Fruit fly (Drosophila melanogaster) whole organism, embryonic: ENCODE results near the gene CG17108.

ENCODE experiments used
- B-H1 ChIP-seq: fragments of 200-800 bp; sonication (Bioruptor generic); IDR thresholded peaks from 3 replicates; pipeline ENCODE4 v1.3.6; 2022; ENCODE audit warnings: missing biosample characterization, missing genetic modification characterization
- CG11093 ChIP-seq: fragments of 200-800 bp; sonication (Bioruptor generic); IDR thresholded peaks from 3 replicates; pipeline ENCODE4 v1.3.6; 2022; ENCODE audit warnings: missing biosample characterization, missing genetic modification characterization
- CG11398 ChIP-seq: fragments of 200-800 bp; sonication (Bioruptor generic); optimal IDR thresholded peaks from 2 replicates; lab custom pipeline; 2016; ENCODE audit warnings: missing biosample characterization, missing genetic modification characterization
- CG11456 ChIP-seq: fragments of 200-800 bp; sonication (Bioruptor generic); IDR thresholded peaks from 3 replicates; pipeline ENCODE4 v1.3.6; 2022; ENCODE audit warnings: missing biosample characterization, missing genetic modification characterization
- CG12104 ChIP-seq: fragments of 200-800 bp; sonication (Bioruptor generic); optimal IDR thresholded peaks from 3 replicates; lab custom pipeline; 2016; ENCODE audit warnings: missing biosample characterization, missing genetic modification characterization
- CG12659 ChIP-seq: fragments of 200-800 bp; sonication (Bioruptor generic); optimal IDR thresholded peaks from 3 replicates; lab custom pipeline; 2017; ENCODE audit warnings: mild to moderate bottlenecking, missing biosample characterization, missing genetic modification reagents, missing genetic modification characterization
- CG12744 ChIP-seq: fragments of 200-800 bp; sonication (Bioruptor generic); optimal IDR thresholded peaks from 2 replicates; lab custom pipeline; 2016; ENCODE audit warnings: missing biosample characterization, missing genetic modification characterization
- CG13624 ChIP-seq: fragments of 200-800 bp; sonication (Bioruptor generic); optimal IDR thresholded peaks from 2 replicates; lab custom pipeline; 2016; ENCODE audit warnings: missing biosample characterization, missing genetic modification characterization
- CG14667 ChIP-seq: fragments of 200-800 bp; sonication (Bioruptor generic); IDR thresholded peaks from 2 replicates; pipeline ENCODE4 v1.3.6; 2022; ENCODE audit warnings: missing biosample characterization, missing genetic modification characterization
- CG15269 ChIP-seq: fragments of 200-800 bp; sonication (Bioruptor generic); optimal IDR thresholded peaks from 2 replicates; lab custom pipeline; 2018; ENCODE audit warnings: missing biosample characterization, mild to moderate bottlenecking, missing genetic modification characterization, moderate library complexity
- CG18262 ChIP-seq: fragments of 200-800 bp; optimal IDR thresholded peaks from 3 replicates; lab custom pipeline; 2019; ENCODE audit warnings: missing biosample characterization, mild to moderate bottlenecking, missing genetic modification characterization, moderate library complexity
- CG30431 ChIP-seq: fragments of 200-800 bp; sonication (Bioruptor generic); optimal IDR thresholded peaks from 2 replicates; lab custom pipeline; 2017; ENCODE audit warnings: missing biosample characterization, missing genetic modification characterization
- CG3163 ChIP-seq: fragments of 200-800 bp; sonication (Bioruptor generic); optimal IDR thresholded peaks from 3 replicates; lab custom pipeline; 2016; ENCODE audit warnings: missing biosample characterization, missing genetic modification characterization
- CG3726 ChIP-seq: fragments of 200-800 bp; sonication (Bioruptor generic); IDR thresholded peaks from 3 replicates; pipeline ENCODE4, ENCODE4 v1.3.6; 2022; ENCODE audit warnings: missing biosample characterization, missing genetic modification characterization
- CG4360 ChIP-seq: fragments of 200-800 bp; sonication (Bioruptor generic); IDR thresholded peaks from 2 replicates; pipeline ENCODE4 v1.3.6; 2022; ENCODE audit warnings: missing biosample characterization, missing genetic modification characterization
- CG4424 ChIP-seq: fragments of 200-800 bp; sonication (Bioruptor generic); optimal IDR thresholded peaks from 3 replicates; lab custom pipeline; 2016; ENCODE audit warnings: missing biosample characterization, missing genetic modification characterization
- CG6254 ChIP-seq: fragments of 200-800 bp; sonication (Bioruptor generic); optimal IDR thresholded peaks from 3 replicates; lab custom pipeline; 2017; ENCODE audit warnings: mild to moderate bottlenecking, missing biosample characterization, missing genetic modification reagents, missing genetic modification characterization
- CG6791 ChIP-seq: fragments of 200-800 bp; sonication (Bioruptor generic); IDR thresholded peaks from 3 replicates; pipeline ENCODE4 v1.3.6; 2022; ENCODE audit warnings: missing biosample characterization, missing genetic modification characterization; ENCODE audit not compliant: partially characterized antibody
- CG7357 ChIP-seq: fragments of 200-800 bp; sonication (Bioruptor generic); IDR thresholded peaks from 3 replicates; pipeline ENCODE4 v1.3.6; 2022; ENCODE audit warnings: missing biosample characterization, missing genetic modification characterization
- CG8388 ChIP-seq: fragments of 200-800 bp; sonication (Bioruptor generic); optimal IDR thresholded peaks from 2 replicates; lab custom pipeline; 2019; ENCODE audit warnings: missing biosample characterization, mild to moderate bottlenecking, missing genetic modification characterization, moderate library complexity
- CG8478 ChIP-seq: fragments of >200 bp; optimal IDR thresholded peaks from 2 replicates; lab custom pipeline; 2018
- CkIIα-i1 ChIP-seq: fragments of 200-800 bp; sonication (Bioruptor generic); IDR thresholded peaks from 2 replicates; pipeline ENCODE4 v1.3.6; 2022; ENCODE audit warnings: missing biosample characterization, missing genetic modification characterization
- Dip2 ChIP-seq: fragments of 200-800 bp; sonication (Bioruptor generic); IDR thresholded peaks from 2 replicates; pipeline ENCODE4 v1.3.6; 2022; ENCODE audit warnings: missing biosample characterization, missing genetic modification characterization
- Doc2 ChIP-seq: fragments of 200-800 bp; sonication (Bioruptor generic); IDR thresholded peaks from 2 replicates; pipeline ENCODE4 v1.3.6; 2022; ENCODE audit warnings: missing biosample characterization, missing genetic modification characterization
- HLHmδ ChIP-seq: fragments of 200-800 bp; sonication (Bioruptor generic); optimal IDR thresholded peaks from 2 replicates; lab custom pipeline; 2018; ENCODE audit warnings: missing biosample characterization, mild to moderate bottlenecking, missing genetic modification characterization, moderate library complexity
- Hand ChIP-seq: fragments of 200-800 bp; sonication (Bioruptor generic); optimal IDR thresholded peaks from 2 replicates; lab custom pipeline; 2017; ENCODE audit warnings: mild to moderate bottlenecking, missing biosample characterization, missing genetic modification reagents, missing genetic modification characterization
- HmgZ ChIP-seq: fragments of 200-800 bp; sonication (Bioruptor generic); optimal IDR thresholded peaks from 2 replicates; lab custom pipeline; 2018; ENCODE audit warnings: missing biosample characterization, mild to moderate bottlenecking, missing genetic modification characterization
- Hmr ChIP-seq: fragments of 200-800 bp; sonication (Bioruptor generic); optimal IDR thresholded peaks from 3 replicates; lab custom pipeline; 2017; ENCODE audit warnings: mild to moderate bottlenecking, missing biosample characterization, missing genetic modification reagents, missing genetic modification characterization
- Lim3 ChIP-seq: fragments of 200-800 bp; sonication (Bioruptor generic); IDR thresholded peaks from 2 replicates; pipeline ENCODE4 v1.3.6; 2022; ENCODE audit warnings: missing biosample characterization, missing genetic modification characterization
- Myb ChIP-seq: fragments of 200-800 bp; sonication (Bioruptor generic); optimal IDR thresholded peaks from 2 replicates; lab custom pipeline; 2016; ENCODE audit warnings: missing biosample characterization, missing genetic modification characterization
- NfI ChIP-seq: fragments of 200-800 bp; sonication (Bioruptor generic); optimal IDR thresholded peaks from 3 replicates; lab custom pipeline; 2018; ENCODE audit warnings: missing biosample characterization, mild to moderate bottlenecking, missing genetic modification characterization, moderate library complexity
- Sin3A ChIP-seq: fragments of >200 bp; optimal IDR thresholded peaks from 2 replicates; lab custom pipeline; 2018
- Six4 ChIP-seq: fragments of 200-800 bp; sonication (Bioruptor generic); optimal IDR thresholded peaks from 2 replicates; lab custom pipeline; 2016; ENCODE audit warnings: missing biosample characterization, missing genetic modification characterization
- Taf1 ChIP-seq: fragments of 200-800 bp; sonication (Bioruptor generic); IDR thresholded peaks from 2 replicates; pipeline ENCODE4 v1.3.6; 2022; ENCODE audit warnings: missing biosample characterization, missing genetic modification characterization
- Usf ChIP-seq: fragments of 200-800 bp; sonication (Bioruptor generic); optimal IDR thresholded peaks from 2 replicates; lab custom pipeline; 2017; ENCODE audit warnings: missing genotype, missing biosample characterization, missing genetic modification characterization
- ap ChIP-seq: fragments of 200-800 bp; sonication (Bioruptor generic); IDR thresholded peaks from 2 replicates; pipeline ENCODE4 v1.3.6; 2022; ENCODE audit warnings: missing biosample characterization, missing genetic modification characterization
- ash1 ChIP-seq: fragments of 200-800 bp; sonication (Bioruptor generic); optimal IDR thresholded peaks from 2 replicates; lab custom pipeline; 2018; ENCODE audit warnings: missing biosample characterization, mild to moderate bottlenecking, missing genetic modification characterization
- cas ChIP-seq: fragments of 200-800 bp; sonication (Bioruptor generic); IDR thresholded peaks from 2 replicates; pipeline ENCODE4 v1.3.6; 2022; ENCODE audit warnings: missing biosample characterization, missing genetic modification characterization
- danr ChIP-seq: fragments of 200-800 bp; sonication (Bioruptor generic); IDR thresholded peaks from 2 replicates; pipeline ENCODE4 v1.3.6; 2022; ENCODE audit warnings: missing biosample characterization, missing genetic modification characterization
- disco-r ChIP-seq: fragments of 200-800 bp; sonication (Bioruptor generic); optimal IDR thresholded peaks from 2 replicates; lab custom pipeline; 2016; ENCODE audit warnings: missing biosample characterization, missing genetic modification characterization
- dysf ChIP-seq: fragments of 200-800 bp; sonication (Bioruptor generic); IDR thresholded peaks from 3 replicates; pipeline ENCODE4 v1.3.6; 2022; ENCODE audit warnings: missing biosample characterization, missing genetic modification characterization
- eve ChIP-seq, 2 experiments: fragments of >200 bp; optimal IDR thresholded peaks; 2 replicates each; lab custom pipeline; 2017; ENCODE audit warnings: missing biosample characterization in 2 of 2, missing genetic modification characterization in 2 of 2
- fd102C ChIP-seq: fragments of 200-800 bp; sonication (Bioruptor generic); optimal IDR thresholded peaks from 2 replicates; lab custom pipeline; 2018; ENCODE audit warnings: missing biosample characterization, mild to moderate bottlenecking, missing genetic modification characterization, moderate library complexity
- grn ChIP-seq: fragments of 200-800 bp; sonication (Bioruptor generic); optimal IDR thresholded peaks from 3 replicates; lab custom pipeline; 2017; ENCODE audit warnings: missing biosample characterization, missing genetic modification characterization
- gro ChIP-seq: fragments of 200-800 bp; sonication (Bioruptor generic); optimal IDR thresholded peaks from 2 replicates; lab custom pipeline; 2016; ENCODE audit warnings: missing biosample characterization, missing genetic modification characterization
- gsb-n ChIP-seq: fragments of 200-800 bp; sonication (Bioruptor generic); optimal IDR thresholded peaks from 3 replicates; lab custom pipeline; 2018; ENCODE audit warnings: missing biosample characterization, mild to moderate bottlenecking, missing genetic modification characterization
- pum ChIP-seq: fragments of 200-800 bp; sonication (Bioruptor generic); optimal IDR thresholded peaks from 2 replicates; lab custom pipeline; 2016; ENCODE audit warnings: missing biosample characterization, missing genetic modification characterization
- schlank ChIP-seq: fragments of 200-800 bp; sonication (Bioruptor generic); optimal IDR thresholded peaks from 2 replicates; lab custom pipeline; 2018; ENCODE audit warnings: missing biosample characterization, mild to moderate bottlenecking, missing genetic modification characterization
- slou ChIP-seq: fragments of 200-800 bp; sonication (Bioruptor generic); optimal IDR thresholded peaks from 3 replicates; lab custom pipeline; 2016; ENCODE audit warnings: missing biosample characterization, missing genetic modification characterization
- sug ChIP-seq: fragments of 200-800 bp; optimal IDR thresholded peaks from 2 replicates; lab custom pipeline; 2019; ENCODE audit warnings: missing biosample characterization, mild to moderate bottlenecking, missing genetic modification characterization, moderate library complexity
- twi ChIP-seq: fragments of 200-800 bp; optimal IDR thresholded peaks from 2 replicates; lab custom pipeline; 2019; ENCODE audit warnings: missing biosample characterization, mild to moderate bottlenecking, missing genetic modification characterization, moderate library complexity
- vnd ChIP-seq: fragments of 200-800 bp; sonication (Bioruptor generic); IDR thresholded peaks from 3 replicates; pipeline ENCODE4 v1.3.6; 2022; ENCODE audit warnings: missing biosample characterization, missing genetic modification characterization; ENCODE audit not compliant: partially characterized antibody
- zen2 ChIP-seq: fragments of 200-800 bp; sonication (Bioruptor generic); IDR thresholded peaks from 3 replicates; pipeline ENCODE4 v1.3.6; 2022; ENCODE audit warnings: missing biosample characterization, missing genetic modification characterization; ENCODE audit not compliant: partially characterized antibody
- zfh2 ChIP-seq: fragments of 200-800 bp; sonication (Bioruptor generic); optimal IDR thresholded peaks from 2 replicates; lab custom pipeline; 2016; ENCODE audit warnings: missing biosample characterization, missing genetic modification characterization

The CG17108 gene

DNA sequence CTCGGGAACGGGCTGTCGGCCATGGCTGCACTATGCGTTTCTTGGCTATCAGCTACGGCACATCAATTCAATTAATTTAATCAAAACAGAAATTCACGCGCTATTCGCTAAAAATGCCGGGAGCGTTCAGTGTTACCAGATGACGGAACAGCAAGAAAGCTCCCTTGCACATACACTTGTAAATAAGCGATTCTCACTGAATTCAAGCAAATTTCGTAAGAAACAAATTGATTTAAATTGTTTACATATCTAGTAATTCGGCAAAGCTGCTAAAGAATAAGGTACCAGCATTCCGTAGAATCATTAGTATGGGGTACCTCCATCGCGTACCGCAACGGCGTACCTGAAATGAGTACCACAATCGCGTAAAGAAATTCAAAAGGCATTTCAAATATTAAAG is 42.0 kb upstream of the CG17108 start, which contains the start of gene Nup107 (continued):
- peak; percentile 18 for TF ChIP-seq Myb
- peak; percentile 14 for TF ChIP-seq CG12659 (GFP tag; lab: Kevin White, UChicago)
- no peak for TF ChIP-seq Taf1 (GFP tag; lab: Robert Waterston, UW)
- TF ChIP-seq grn (GFP tag; lab: Kevin White, UChicago), result no peak
- no peak for TF ChIP-seq CG13624 (GFP tag; lab: Kevin White, UChicago)
- no peak for TF ChIP-seq HLHmδ (GFP tag; lab: Kevin White, UChicago)
- TF ChIP-seq CG11398 (GFP tag; lab: Kevin White, UChicago), result no peak
- TF ChIP-seq Six4 (GFP tag; lab: Kevin White, UChicago), result no peak
- TF ChIP-seq HmgZ (tag; lab: Kevin White, UChicago), result peak; percentile 27
- TF ChIP-seq CG4360 (GFP tag; lab: Robert Waterston, UW), result no peak
- TF ChIP-seq NfI, result peak; percentile 29
- TF ChIP-seq Doc2, result no peak
- TF ChIP-seq CG30431 (GFP tag; lab: Kevin White, UChicago), result no peak
- TF ChIP-seq CG6254 (GFP tag; lab: Kevin White, UChicago), result no peak
- TF ChIP-seq zen2, result no peak
- TF ChIP-seq CG3726, result no peak
- no peak for TF ChIP-seq cas
- TF ChIP-seq Sin3A (lab: Kevin White, UChicago), result peak; percentile 62
- no peak for TF ChIP-seq CG15269 (tag; lab: Kevin White, UChicago)
- peak; percentile 41 for TF ChIP-seq gro (GFP tag; lab: Kevin White, UChicago)
- no peak for TF ChIP-seq CG3163 (GFP tag; lab: Kevin White, UChicago)
- no peak for TF ChIP-seq CG8388 (GFP tag; lab: Kevin White, UChicago)
- peak; percentile 94 for TF ChIP-seq CG7357 (GFP tag; lab: Robert Waterston, UW)
- no peak for TF ChIP-seq fd102C
- no peak for TF ChIP-seq twi (tag; lab: Kevin White, UChicago)
- no peak for TF ChIP-seq ap
- TF ChIP-seq eve (GFP tag; optimal IDR thresholded peaks at IDR 0.05; lab: Kevin White, UChicago), result no peak
- TF ChIP-seq ash1 (GFP tag; lab: Kevin White, UChicago), result no peak
- no peak for TF ChIP-seq Usf (GFP tag; lab: Kevin White, UChicago)
- no peak for TF ChIP-seq CG12744
- TF ChIP-seq CG12104 (GFP tag; lab: Kevin White, UChicago), result no peak
- TF ChIP-seq pum (GFP tag; lab: Kevin White, UChicago), result no peak
- TF ChIP-seq disco-r, result no peak
- TF ChIP-seq vnd (GFP tag; lab: Robert Waterston, UW), result no peak
- TF ChIP-seq schlank (tag; lab: Kevin White, UChicago), result no peak
- no peak for TF ChIP-seq CkIIα-i1 (GFP tag; lab: Robert Waterston, UW)
- TF ChIP-seq danr (GFP tag; lab: Robert Waterston, UW), result no peak
- no peak for TF ChIP-seq Lim3 (GFP tag; lab: Robert Waterston, UW)
- no peak for TF ChIP-seq Dip2 (GFP tag; lab: Robert Waterston, UW)
- TF ChIP-seq zfh2 (GFP tag; lab: Kevin White, UChicago), result no peak
- no peak for TF ChIP-seq Hand (GFP tag; lab: Kevin White, UChicago)
- TF ChIP-seq CG11093 (GFP tag; lab: Robert Waterston, UW), result no peak
- TF ChIP-seq sug (tag; lab: Kevin White, UChicago), result no peak
- TF ChIP-seq gsb-n (tag; lab: Kevin White, UChicago), result no peak
- no peak for TF ChIP-seq B-H1 (GFP tag; lab: Robert Waterston, UW)
- no peak for TF ChIP-seq CG18262 (tag; lab: Kevin White, UChicago)
- no peak for TF ChIP-seq slou (GFP tag; lab: Kevin White, UChicago)
- TF ChIP-seq CG11456 (GFP tag; lab: Robert Waterston, UW), result 0 out of 3 replicates have a peak, but pooled peaks have one; percentile 27
- TF ChIP-seq CG6791, result no peak
- TF ChIP-seq CG8478 (lab: Kevin White, UChicago), result no peak
- no peak for TF ChIP-seq CG14667 (GFP tag; lab: Robert Waterston, UW)
- no peak for TF ChIP-seq dysf (GFP tag; lab: Robert Waterston, UW)
- no peak for TF ChIP-seq CG4424 (GFP tag; lab: Kevin White, UChicago)
- no peak for TF ChIP-seq Hmr (GFP tag; lab: Kevin White, UChicago)
